Worm (Caenorhabditis elegans) whole organism, mixed stage, embryonic: Measurements from ENCODE around the gene ZK228.10.

Experiments
- M03D4.4 ChIP-seq: sonication (generic microtip); optimal IDR thresholded peaks from 2 replicates; lab custom pipeline; 2017; ENCODE audit warnings: mild to moderate bottlenecking, missing genetic modification characterization, missing compliant biosample characterization
- bed-3 ChIP-seq: fragments of 200-800 bp; sonication (Bioruptor generic); optimal IDR thresholded peaks from 3 replicates; lab custom pipeline; 2018; ENCODE audit warnings: mild to moderate bottlenecking, missing genetic modification characterization, moderate library complexity, missing compliant biosample characterization
- blmp-1 ChIP-seq: fragments of 150-350 bp; optimal IDR thresholded peaks from 2 replicates; lab custom pipeline; 2014; ENCODE audit warnings: missing biosample characterization, missing genetic modification characterization
- ceh-39 ChIP-seq: fragments of 150-350 bp; optimal IDR thresholded peaks from 2 replicates; lab custom pipeline; 2014; ENCODE audit warnings: missing biosample characterization, missing genetic modification characterization
- ceh-43 ChIP-seq: fragments of 200-800 bp; sonication (Bioruptor generic); optimal IDR thresholded peaks from 2 replicates; lab custom pipeline; 2018; ENCODE audit warnings: mild to moderate bottlenecking, missing genetic modification characterization, moderate library complexity, missing compliant biosample characterization
- ceh-83 ChIP-seq: fragments of 200-800 bp; sonication (Bioruptor generic); optimal IDR thresholded peaks from 2 replicates; lab custom pipeline; 2018; ENCODE audit warnings: mild to moderate bottlenecking, missing genetic modification characterization, missing compliant biosample characterization
- ces-1 ChIP-seq: fragments of 150-350 bp; optimal IDR thresholded peaks from 2 replicates; lab custom pipeline; 2014; ENCODE audit warnings: missing biosample characterization, missing genetic modification reagents, missing genetic modification characterization
- drap-1 ChIP-seq: fragments of 200-800 bp; sonication (Bioruptor generic); optimal IDR thresholded peaks from 3 replicates; lab custom pipeline; 2018; ENCODE audit warnings: mild to moderate bottlenecking, missing genetic modification characterization, missing compliant biosample characterization
- elt-1 ChIP-seq: sonication (generic microtip); optimal IDR thresholded peaks from 2 replicates; lab custom pipeline; 2017; ENCODE audit warnings: missing genetic modification characterization, mild to moderate bottlenecking, missing compliant biosample characterization, antibody characterized with exemption, moderate library complexity, borderline replicate concordance; ENCODE audit not compliant: insufficient read depth
- elt-3 ChIP-seq: fragments of 150-350 bp; optimal IDR thresholded peaks from 2 replicates; lab custom pipeline; 2014; ENCODE audit warnings: missing biosample characterization, missing genetic modification characterization
- flh-1 ChIP-seq: fragments of 200-800 bp; sonication (Bioruptor generic); optimal IDR thresholded peaks from 2 replicates; lab custom pipeline; 2018; ENCODE audit warnings: mild to moderate bottlenecking, missing genetic modification characterization, moderate library complexity, missing compliant biosample characterization
- ham-2 ChIP-seq: fragments of 200-800 bp; sonication (Bioruptor generic); optimal IDR thresholded peaks from 2 replicates; lab custom pipeline; 2018; ENCODE audit warnings: mild to moderate bottlenecking, missing genetic modification characterization, missing compliant biosample characterization
- hlh-1 ChIP-seq: fragments of 150-350 bp; optimal IDR thresholded peaks from 2 replicates; lab custom pipeline; 2014; ENCODE audit warnings: missing biosample characterization, missing genetic modification reagents, missing genetic modification characterization
- lin-13 ChIP-seq: fragments of 150-350 bp; optimal IDR thresholded peaks from 2 replicates; lab custom pipeline; 2014; ENCODE audit warnings: missing biosample characterization, missing genetic modification characterization
- lin-32 ChIP-seq: fragments of 200-800 bp; sonication (Bioruptor generic); optimal IDR thresholded peaks from 2 replicates; lab custom pipeline; 2018; ENCODE audit warnings: mild to moderate bottlenecking, missing genetic modification characterization, missing compliant biosample characterization
- lsy-2 ChIP-seq: fragments of 150-350 bp; optimal IDR thresholded peaks from 2 replicates; lab custom pipeline; 2014; ENCODE audit warnings: missing biosample characterization, missing genetic modification characterization
- mab-5 ChIP-seq: fragments of 150-350 bp; optimal IDR thresholded peaks from 2 replicates; lab custom pipeline; 2014; ENCODE audit warnings: missing biosample characterization, missing genetic modification characterization
- mep-1 ChIP-seq: fragments of 150-350 bp; optimal IDR thresholded peaks from 2 replicates; lab custom pipeline; 2017; ENCODE audit warnings: missing biosample characterization, missing genetic modification reagents, missing genetic modification characterization, inconsistent platforms
- mls-2 ChIP-seq: sonication (generic microtip); optimal IDR thresholded peaks from 2 replicates; lab custom pipeline; 2016; ENCODE audit warnings: mild to moderate bottlenecking, missing genetic modification characterization, moderate library complexity, missing compliant biosample characterization
- nhr-2 ChIP-seq: fragments of 150-350 bp; optimal IDR thresholded peaks from 2 replicates; lab custom pipeline; 2014; ENCODE audit warnings: missing biosample characterization, missing genetic modification characterization
- nhr-237 ChIP-seq: fragments of 150-350 bp; optimal IDR thresholded peaks from 2 replicates; lab custom pipeline; 2014; ENCODE audit warnings: missing biosample characterization, missing genetic modification characterization
- nhr-28 ChIP-seq: fragments of 150-350 bp; optimal IDR thresholded peaks from 2 replicates; lab custom pipeline; 2014; ENCODE audit warnings: missing biosample characterization, missing genetic modification characterization
- nhr-76 ChIP-seq: sonication (generic microtip); optimal IDR thresholded peaks from 2 replicates; lab custom pipeline; 2017; ENCODE audit warnings: missing biosample characterization, missing genetic modification characterization
- pha-4 ChIP-seq: fragments of 150-350 bp; optimal IDR thresholded peaks from 2 replicates; lab custom pipeline; 2018; ENCODE audit warnings: missing biosample characterization, missing genetic modification reagents, missing genetic modification characterization
- sem-2 ChIP-seq: fragments of 200-800 bp; sonication (Bioruptor generic); optimal IDR thresholded peaks from 2 replicates; lab custom pipeline; 2018; ENCODE audit warnings: mild to moderate bottlenecking, missing genetic modification characterization, missing compliant biosample characterization
- snpc-4 ChIP-seq: fragments of 150-350 bp; optimal IDR thresholded peaks from 2 replicates; lab custom pipeline; 2014; ENCODE audit warnings: missing biosample characterization, missing genetic modification characterization
- sptf-1 ChIP-seq: sonication (generic microtip); optimal IDR thresholded peaks from 2 replicates; lab custom pipeline; 2017; ENCODE audit warnings: mild to moderate bottlenecking, missing genetic modification characterization, moderate library complexity, missing compliant biosample characterization
- tbx-8 ChIP-seq: fragments of 200-800 bp; sonication (Bioruptor generic); optimal IDR thresholded peaks from 2 replicates; lab custom pipeline; 2018; ENCODE audit warnings: mild to moderate bottlenecking, missing genetic modification characterization, moderate library complexity, missing compliant biosample characterization
- unc-120 ChIP-seq: sonication (generic microtip); optimal IDR thresholded peaks from 2 replicates; lab custom pipeline; 2017; ENCODE audit warnings: missing genetic modification characterization, missing compliant biosample characterization; ENCODE audit not compliant: poor library complexity, severe bottlenecking
- unc-39 ChIP-seq: fragments of 150-350 bp; optimal IDR thresholded peaks from 2 replicates; lab custom pipeline; 2014; ENCODE audit warnings: missing biosample characterization, missing genetic modification characterization
- unc-62 ChIP-seq: fragments of 150-350 bp; optimal IDR thresholded peaks from 2 replicates; lab custom pipeline; 2014; ENCODE audit warnings: missing biosample characterization, missing genetic modification reagents, missing genetic modification characterization
- zip-8 ChIP-seq: fragments of 150-350 bp; optimal IDR thresholded peaks from 2 replicates; lab custom pipeline; 2014; ENCODE audit warnings: missing biosample characterization, missing genetic modification characterization
- ztf-11 ChIP-seq: fragments of 150-350 bp; optimal IDR thresholded peaks from 2 replicates; lab custom pipeline; 2014; ENCODE audit warnings: missing biosample characterization, missing genetic modification characterization

Gene ZK228.10

ce11 chrV:18456574-18456973, at the start of gene ZK228.10:
Gene ZK228.10 (plus strand): TSS chrV:18456874.
- TF ChIP-seq blmp-1 (no peak), ceh-83 (GFP tag; lab: Kevin White, UChicago) (no peak), lin-13 (tag; lab: Kevin White, UChicago) (no peak), elt-1 (tag; lab: Kevin White, UChicago) (no peak), mab-5 (tag; lab: Kevin White, UChicago) (no peak), tbx-8 (no peak), hlh-1 (tag; lab: Kevin White, UChicago) (no peak), unc-120 (tag; lab: Kevin White, UChicago) (no peak), mls-2 (tag; lab: Kevin White, UChicago) (no peak)

ce11 chrV:18410142-18410541, 46.5 kb upstream of the ZK228.10 start, which contains the start of gene srh-207:
Gene srh-207 (minus strand): TSS chrV:18410242.
- TF ChIP-seq ceh-43 (GFP tag; lab: Kevin White, UChicago) (no peak), elt-3 (tag; lab: Kevin White, UChicago) (no peak), drap-1 (no peak), ceh-39 (tag; lab: Kevin White, UChicago) (no peak), tbx-8 (no peak), unc-62 (GFP tag; lab: Kevin White, UChicago) (no peak), lin-32 (no peak), mab-5 (tag; lab: Kevin White, UChicago) (no peak), bed-3 (no peak), ces-1 (GFP tag; lab: Kevin White, UChicago) (no peak), mls-2 (tag; lab: Kevin White, UChicago) (no peak)

ce11 chrV:18412351-18412750, 44.3 kb upstream of the ZK228.10 start:
- TF ChIP-seq lsy-2 (tag; lab: Kevin White, UChicago) (no peak), lin-13 (tag; lab: Kevin White, UChicago) (no peak), ham-2 (GFP tag; lab: Kevin White, UChicago) (no peak), nhr-28 (tag; lab: Kevin White, UChicago) (no peak), mep-1 (tag; lab: Kevin White, UChicago) (no peak), nhr-237 (tag; lab: Kevin White, UChicago) (no peak), flh-1 (GFP tag; lab: Kevin White, UChicago) (no peak), ztf-11 (tag; lab: Kevin White, UChicago) (no peak), sem-2 (no peak), M03D4.4 (tag; lab: Kevin White, UChicago) (no peak), snpc-4 (tag; lab: Kevin White, UChicago) (no peak), nhr-76 (tag; lab: Kevin White, UChicago) (no peak), pha-4 (tag; lab: Kevin White, UChicago) (no peak)

- TF ChIP-seq M03D4.4 (tag; lab: Kevin White, UChicago) (no peak), elt-1 (tag; lab: Kevin White, UChicago) (no peak), unc-39 (no peak), mab-5 (tag; lab: Kevin White, UChicago) (no peak), sptf-1 (no peak), unc-120 (tag; lab: Kevin White, UChicago) (no peak), unc-62 (GFP tag; lab: Kevin White, UChicago) (no peak), tbx-8 (no peak), sem-2 (no peak), nhr-76 (tag; lab: Kevin White, UChicago) (no peak), zip-8 (tag; lab: Kevin White, UChicago) (no peak), nhr-2 (tag; lab: Kevin White, UChicago) (no peak), pha-4 (tag; lab: Kevin White, UChicago) (no peak), bed-3 (no peak), ham-2 (GFP tag; lab: Kevin White, UChicago) (no peak), ceh-83 (GFP tag; lab: Kevin White, UChicago) (no peak), ztf-11 (tag; lab: Kevin White, UChicago) (no peak), ces-1 (GFP tag; lab: Kevin White, UChicago) (no peak)
Measured at ce11 chrV:18412887-18413286, 43.8 kb upstream of the ZK228.10 start, which contains the start of gene ZK262.2. Gene ZK262.2 (minus strand): TSS chrV:18412987.
